ENCODE assay signal across 1 fruit fly cellular context in genomic region chr3L:18786066-18786426, dm6.
TF ChIP-seq lines count a peak whose summit lies in the region.

No protein-coding gene starts in this region.

TF ChIP-seq in whole organism, embryonic, 481 proteins besides CTCF, POLR2A, EP300 and RAD21 (continued from another document and continues in another):
- no peak for TF ChIP-seq schlank (tag; optimal IDR thresholded peaks at IDR 0.05; lab: Kevin White, UChicago)
- no peak for TF ChIP-seq mirr (GFP tag; optimal IDR thresholded peaks at IDR 0.05; lab: Kevin White, UChicago)
- peak; percentile 34 for TF ChIP-seq oc (tag; optimal IDR thresholded peaks at IDR 0.05; lab: Kevin White, UChicago)
- no peak for TF ChIP-seq tna (GFP tag; IDR thresholded peaks at IDR 0.05; lab: Robert Waterston, UW; ENCODE audit: partially characterized antibody)
- no peak for TF ChIP-seq pfk (GFP tag; optimal IDR thresholded peaks at IDR 0.05; lab: Kevin White, UChicago)
- no peak for TF ChIP-seq lov (optimal IDR thresholded peaks at IDR 0.05; lab: Kevin White, UChicago)
- TF ChIP-seq lov (GFP tag; IDR thresholded peaks at IDR 0.05; lab: Robert Waterston, UW): no peak
- no peak for TF ChIP-seq CG3838 (GFP tag; optimal IDR thresholded peaks at IDR 0.05; lab: Kevin White, UChicago)
- peak; percentile 74; the same call in 2 of the 3 replicates for TF ChIP-seq CG11695 (GFP tag; IDR thresholded peaks at IDR 0.05; lab: Robert Waterston, UW)
- TF ChIP-seq tap (tag; optimal IDR thresholded peaks at IDR 0.05; lab: Kevin White, UChicago): peak; percentile 52
- no peak for TF ChIP-seq kah (GFP tag; optimal IDR thresholded peaks at IDR 0.05; lab: Kevin White, UChicago)
- TF ChIP-seq jumu (GFP tag; optimal IDR thresholded peaks at IDR 0.05; lab: Kevin White, UChicago): no peak
- no peak for TF ChIP-seq rib (GFP tag; IDR thresholded peaks at IDR 0.05; lab: Robert Waterston, UW)
- TF ChIP-seq twi (tag; optimal IDR thresholded peaks at IDR 0.05; lab: Kevin White, UChicago): no peak
- peak; percentile 43; the same call in 2 of the 3 replicates for TF ChIP-seq B-H1 (GFP tag; IDR thresholded peaks at IDR 0.05; lab: Robert Waterston, UW)
- TF ChIP-seq tin (GFP tag; optimal IDR thresholded peaks at IDR 0.05; lab: Kevin White, UChicago): no peak
- TF ChIP-seq CG13123 (GFP tag; optimal IDR thresholded peaks at IDR 0.05; lab: Kevin White, UChicago): no peak
- no peak for TF ChIP-seq CG9215 (GFP tag; IDR thresholded peaks at IDR 0.05; lab: Robert Waterston, UW)
- TF ChIP-seq btn (GFP tag; optimal IDR thresholded peaks at IDR 0.05; lab: Kevin White, UChicago): no peak
- no peak; the same call in 2 of the 3 replicates for TF ChIP-seq tgo (GFP tag; IDR thresholded peaks at IDR 0.05; lab: Robert Waterston, UW)
- peak; percentile 38 for TF ChIP-seq grau (tag; optimal IDR thresholded peaks at IDR 0.05; lab: Kevin White, UChicago)
- no peak for TF ChIP-seq CG17186 (GFP tag; optimal IDR thresholded peaks at IDR 0.05; lab: Kevin White, UChicago)
- TF ChIP-seq CG4360 (GFP tag; IDR thresholded peaks at IDR 0.05; lab: Robert Waterston, UW): no peak
- 0 out of 2 replicates have a peak, but pooled peaks have one; percentile 37 for TF ChIP-seq sob (GFP tag; IDR thresholded peaks at IDR 0.05; lab: Robert Waterston, UW)
- TF ChIP-seq CG10654 (GFP tag; optimal IDR thresholded peaks at IDR 0.05; lab: Kevin White, UChicago): no peak
- no peak for TF ChIP-seq Stat92E (GFP tag; optimal IDR thresholded peaks at IDR 0.05; lab: Kevin White, UChicago)
- no peak for TF ChIP-seq D19A (tag; optimal IDR thresholded peaks at IDR 0.05; lab: Kevin White, UChicago)
- TF ChIP-seq CG8359 (GFP tag; optimal IDR thresholded peaks at IDR 0.05; lab: Kevin White, UChicago; ENCODE audit: borderline replicate concordance): no peak
- no peak for TF ChIP-seq odd (GFP tag; optimal IDR thresholded peaks at IDR 0.05; lab: Kevin White, UChicago)
- no peak for TF ChIP-seq aop (GFP tag; IDR thresholded peaks at IDR 0.05; lab: Robert Waterston, UW)
- TF ChIP-seq mld (GFP tag; IDR thresholded peaks at IDR 0.05; lab: Robert Waterston, UW; ENCODE audit: partially characterized antibody): no peak
- TF ChIP-seq CG12104 (GFP tag; optimal IDR thresholded peaks at IDR 0.05; lab: Kevin White, UChicago): peak; percentile 12
- no peak for TF ChIP-seq CG9727 (GFP tag; optimal IDR thresholded peaks at IDR 0.05; lab: Kevin White, UChicago)
- no peak for TF ChIP-seq sisA (GFP tag; IDR thresholded peaks at IDR 0.05; lab: Robert Waterston, UW)
- no peak for TF ChIP-seq pros (GFP tag; optimal IDR thresholded peaks at IDR 0.05; lab: Kevin White, UChicago)
- peak; percentile 24 for TF ChIP-seq cwo (GFP tag; optimal IDR thresholded peaks at IDR 0.05; lab: Kevin White, UChicago)
- TF ChIP-seq TFAM (GFP tag; optimal IDR thresholded peaks at IDR 0.05; lab: Kevin White, UChicago): no peak
- TF ChIP-seq corto (GFP tag; optimal IDR thresholded peaks at IDR 0.05; lab: Kevin White, UChicago): no peak
- TF ChIP-seq CG30020 (tag; optimal IDR thresholded peaks at IDR 0.05; lab: Kevin White, UChicago): no peak
- TF ChIP-seq Lhr (GFP tag; optimal IDR thresholded peaks at IDR 0.05; lab: Kevin White, UChicago): no peak
- no peak for TF ChIP-seq CG1602 (GFP tag; optimal IDR thresholded peaks at IDR 0.05; lab: Kevin White, UChicago)
- no peak for TF ChIP-seq CG4424 (GFP tag; optimal IDR thresholded peaks at IDR 0.05; lab: Kevin White, UChicago)
- TF ChIP-seq Trl (optimal IDR thresholded peaks at IDR 0.05; lab: Kevin White, UChicago): no peak
- no peak for TF ChIP-seq Trl (GFP tag; optimal IDR thresholded peaks at IDR 0.05; lab: Kevin White, UChicago)
- no peak for TF ChIP-seq CG2875 (GFP tag; optimal IDR thresholded peaks at IDR 0.05; lab: Kevin White, UChicago)
- TF ChIP-seq CG8924 (tag; optimal IDR thresholded peaks at IDR 0.05; lab: Kevin White, UChicago): peak; percentile 43
- no peak; the same call in 1 of the 2 replicates for TF ChIP-seq sim (GFP tag; IDR thresholded peaks at IDR 0.05; lab: Robert Waterston, UW)
- TF ChIP-seq slbo (GFP tag; IDR thresholded peaks at IDR 0.05; lab: Robert Waterston, UW): peak; percentile 68
- no peak; the same call in 1 of the 2 replicates for TF ChIP-seq CG7372 (GFP tag; IDR thresholded peaks at IDR 0.05; lab: Robert Waterston, UW)
- no peak for TF ChIP-seq nerfin-2 (GFP tag; IDR thresholded peaks at IDR 0.05; lab: Robert Waterston, UW; ENCODE audit: partially characterized antibody)
- no peak for TF ChIP-seq dati (GFP tag; IDR thresholded peaks at IDR 0.05; lab: Robert Waterston, UW)
- no peak for TF ChIP-seq CG17612 (GFP tag; IDR thresholded peaks at IDR 0.05; lab: Robert Waterston, UW)
- TF ChIP-seq klu (GFP tag; IDR thresholded peaks at IDR 0.05; lab: Robert Waterston, UW): no peak
- no peak for TF ChIP-seq CG14710 (tag; optimal IDR thresholded peaks at IDR 0.05; lab: Kevin White, UChicago)
- TF ChIP-seq CG9437 (GFP tag; optimal IDR thresholded peaks at IDR 0.05; lab: Kevin White, UChicago): no peak
- no peak for TF ChIP-seq CG7745 (tag; optimal IDR thresholded peaks at IDR 0.05; lab: Kevin White, UChicago)
- no peak for TF ChIP-seq gsb (GFP tag; IDR thresholded peaks at IDR 0.05; lab: Robert Waterston, UW)
- TF ChIP-seq Ada2b (GFP tag; IDR thresholded peaks at IDR 0.05; lab: Robert Waterston, UW): 0 out of 2 replicates have a peak, but pooled peaks have one; percentile 12
- no peak for TF ChIP-seq CG31224 (GFP tag; IDR thresholded peaks at IDR 0.05; lab: Robert Waterston, UW)
- TF ChIP-seq ssp (GFP tag; IDR thresholded peaks at IDR 0.05; lab: Robert Waterston, UW): peak; percentile 22; the same call in 1 of the 2 replicates
- TF ChIP-seq sd (tag; optimal IDR thresholded peaks at IDR 0.05; lab: Kevin White, UChicago): no peak
- TF ChIP-seq NK7.1 (GFP tag; optimal IDR thresholded peaks at IDR 0.05; lab: Kevin White, UChicago): no peak
- TF ChIP-seq zen (tag; optimal IDR thresholded peaks at IDR 0.05; lab: Kevin White, UChicago): no peak
- peak; percentile 36 for TF ChIP-seq CG13424 (tag; optimal IDR thresholded peaks at IDR 0.05; lab: Kevin White, UChicago)
- no peak for TF ChIP-seq fru (optimal IDR thresholded peaks at IDR 0.05; lab: Kevin White, UChicago)
- no peak for TF ChIP-seq Hr39 (optimal IDR thresholded peaks at IDR 0.05; lab: Kevin White, UChicago)
- peak; percentile 35 for TF ChIP-seq CG10366 (GFP tag; IDR thresholded peaks at IDR 0.05; lab: Robert Waterston, UW)
- TF ChIP-seq dpn (GFP tag; optimal IDR thresholded peaks at IDR 0.05; lab: Kevin White, UChicago): no peak
- TF ChIP-seq tll (GFP tag; optimal IDR thresholded peaks at IDR 0.05; lab: Kevin White, UChicago): no peak
- TF ChIP-seq CG11696 (GFP tag; IDR thresholded peaks at IDR 0.05; lab: Robert Waterston, UW): peak; percentile 90
- TF ChIP-seq CG7987 (GFP tag; optimal IDR thresholded peaks at IDR 0.05; lab: Kevin White, UChicago): no peak
- no peak for TF ChIP-seq Scr (GFP tag; IDR thresholded peaks at IDR 0.05; lab: Robert Waterston, UW; ENCODE audit: partially characterized antibody)
- TF ChIP-seq CG12236 (GFP tag; optimal IDR thresholded peaks at IDR 0.05; lab: Kevin White, UChicago): no peak
- no peak for TF ChIP-seq dm (GFP tag; optimal IDR thresholded peaks at IDR 0.05; lab: Kevin White, UChicago)
- peak; percentile 27; the same call in 1 of the 3 replicates for TF ChIP-seq Aef1 (GFP tag; IDR thresholded peaks at IDR 0.05; lab: Robert Waterston, UW)
- no peak for TF ChIP-seq CG13624 (GFP tag; optimal IDR thresholded peaks at IDR 0.05; lab: Kevin White, UChicago)
- no peak for TF ChIP-seq gro (GFP tag; optimal IDR thresholded peaks at IDR 0.05; lab: Kevin White, UChicago)
- TF ChIP-seq CG9817 (tag; optimal IDR thresholded peaks at IDR 0.05; lab: Kevin White, UChicago): no peak
- TF ChIP-seq unc-4 (GFP tag; IDR thresholded peaks at IDR 0.05; lab: Robert Waterston, UW; ENCODE audit: partially characterized antibody): no peak
- TF ChIP-seq CG13296 (GFP tag; optimal IDR thresholded peaks at IDR 0.05; lab: Kevin White, UChicago): peak; percentile 17
- no peak for TF ChIP-seq D (optimal IDR thresholded peaks at IDR 0.05; lab: Kevin White, UChicago)
- no peak for TF ChIP-seq D (GFP tag; optimal IDR thresholded peaks at IDR 0.05; lab: Kevin White, UChicago)
- no peak for TF ChIP-seq Mrtf (GFP tag; IDR thresholded peaks at IDR 0.05; lab: Robert Waterston, UW)
- peak; percentile 62; the same call in 1 of the 2 replicates for TF ChIP-seq stc (GFP tag; IDR thresholded peaks at IDR 0.05; lab: Robert Waterston, UW)
- peak; percentile 30 for TF ChIP-seq CG15514 (GFP tag; optimal IDR thresholded peaks at IDR 0.05; lab: Kevin White, UChicago)
- TF ChIP-seq CG15011 (GFP tag; optimal IDR thresholded peaks at IDR 0.05; lab: Kevin White, UChicago): no peak
- peak; percentile 33; the same call in 1 of the 2 replicates for TF ChIP-seq lmd (GFP tag; IDR thresholded peaks at IDR 0.05; lab: Robert Waterston, UW)
- TF ChIP-seq salm (tag; optimal IDR thresholded peaks at IDR 0.05; lab: Kevin White, UChicago): peak; percentile 32
- no peak for TF ChIP-seq CG34224 (GFP tag; IDR thresholded peaks at IDR 0.05; lab: Robert Waterston, UW; ENCODE audit: partially characterized antibody)
- no peak for TF ChIP-seq chif (GFP tag; optimal IDR thresholded peaks at IDR 0.05; lab: Kevin White, UChicago)
- peak; percentile 31; the same call in 1 of the 2 replicates for TF ChIP-seq HLH3B (GFP tag; IDR thresholded peaks at IDR 0.05; lab: Robert Waterston, UW)
- TF ChIP-seq Taf1 (GFP tag; IDR thresholded peaks at IDR 0.05; lab: Robert Waterston, UW): no peak
- TF ChIP-seq ftz-f1 (GFP tag; optimal IDR thresholded peaks at IDR 0.05; lab: Kevin White, UChicago): no peak
- TF ChIP-seq zf30C (GFP tag; optimal IDR thresholded peaks at IDR 0.05; lab: Kevin White, UChicago): no peak
- TF ChIP-seq CG10209 (GFP tag; optimal IDR thresholded peaks at IDR 0.05; lab: Kevin White, UChicago): peak; percentile 14
- TF ChIP-seq sc (optimal IDR thresholded peaks at IDR 0.05; lab: Kevin White, UChicago): no peak
- no peak for TF ChIP-seq sc (GFP tag; optimal IDR thresholded peaks at IDR 0.05; lab: Kevin White, UChicago)
- no peak for TF ChIP-seq sqz (GFP tag; optimal IDR thresholded peaks at IDR 0.05; lab: Kevin White, UChicago)
- TF ChIP-seq CG42726 (GFP tag; IDR thresholded peaks at IDR 0.05; lab: Robert Waterston, UW; ENCODE audit: partially characterized antibody): no peak
- TF ChIP-seq CG14014 (GFP tag; IDR thresholded peaks at IDR 0.05; lab: Robert Waterston, UW): peak; percentile 42; the same call in 1 of the 2 replicates
- TF ChIP-seq Ets97D (GFP tag; optimal IDR thresholded peaks at IDR 0.05; lab: Kevin White, UChicago): peak; percentile 25
- no peak for TF ChIP-seq nerfin-1 (tag; optimal IDR thresholded peaks at IDR 0.05; lab: Kevin White, UChicago)
- no peak for TF ChIP-seq shn (GFP tag; optimal IDR thresholded peaks at IDR 0.05; lab: Kevin White, UChicago)
- TF ChIP-seq CG31441 (GFP tag; IDR thresholded peaks at IDR 0.05; lab: Robert Waterston, UW): no peak
- no peak for TF ChIP-seq gsb-n (tag; optimal IDR thresholded peaks at IDR 0.05; lab: Kevin White, UChicago)
- no peak for TF ChIP-seq pum (GFP tag; optimal IDR thresholded peaks at IDR 0.05; lab: Kevin White, UChicago)
- TF ChIP-seq p53 (GFP tag; optimal IDR thresholded peaks at IDR 0.05; lab: Kevin White, UChicago): no peak
- TF ChIP-seq pzg (GFP tag; optimal IDR thresholded peaks at IDR 0.05; lab: Kevin White, UChicago): no peak
- no peak for TF ChIP-seq ab (GFP tag; optimal IDR thresholded peaks at IDR 0.05; lab: Kevin White, UChicago)
- TF ChIP-seq unpg (GFP tag; optimal IDR thresholded peaks at IDR 0.05; lab: Kevin White, UChicago): peak; percentile 59
- no peak for TF ChIP-seq CG18619 (GFP tag; optimal IDR thresholded peaks at IDR 0.05; lab: Kevin White, UChicago)
- TF ChIP-seq dysf (GFP tag; IDR thresholded peaks at IDR 0.05; lab: Robert Waterston, UW): peak; percentile 53; the same call in 2 of the 3 replicates
- peak; percentile 41 for TF ChIP-seq CG8388 (GFP tag; optimal IDR thresholded peaks at IDR 0.05; lab: Kevin White, UChicago)
- no peak for TF ChIP-seq wek (GFP tag; optimal IDR thresholded peaks at IDR 0.05; lab: Kevin White, UChicago)
- TF ChIP-seq CG15269 (tag; optimal IDR thresholded peaks at IDR 0.05; lab: Kevin White, UChicago): peak; percentile 36
- TF ChIP-seq Dfd (GFP tag; optimal IDR thresholded peaks at IDR 0.05; lab: Kevin White, UChicago): no peak
- TF ChIP-seq CG3995 (GFP tag; optimal IDR thresholded peaks at IDR 0.05; lab: Kevin White, UChicago): no peak
- TF ChIP-seq HmgD (GFP tag; optimal IDR thresholded peaks at IDR 0.05; lab: Kevin White, UChicago): no peak
- no peak for TF ChIP-seq Usf (GFP tag; optimal IDR thresholded peaks at IDR 0.05; lab: Kevin White, UChicago)
- no peak for TF ChIP-seq CG4404 (GFP tag; IDR thresholded peaks at IDR 0.05; lab: Robert Waterston, UW)
- TF ChIP-seq Bgb (GFP tag; IDR thresholded peaks at IDR 0.05; lab: Robert Waterston, UW; ENCODE audit: partially characterized antibody): no peak
- TF ChIP-seq fd102C (GFP tag; optimal IDR thresholded peaks at IDR 0.05; lab: Kevin White, UChicago): no peak
- no peak for TF ChIP-seq CG12942 (GFP tag; optimal IDR thresholded peaks at IDR 0.05; lab: Kevin White, UChicago)
- TF ChIP-seq Vsx1 (GFP tag; optimal IDR thresholded peaks at IDR 0.05; lab: Kevin White, UChicago): no peak
- TF ChIP-seq nmo (GFP tag; optimal IDR thresholded peaks at IDR 0.05; lab: Kevin White, UChicago): peak; percentile 11
- no peak for TF ChIP-seq fu2 (GFP tag; optimal IDR thresholded peaks at IDR 0.05; lab: Kevin White, UChicago)
- 0 out of 2 replicates have a peak, but pooled peaks have one; percentile 20 for TF ChIP-seq toy (GFP tag; IDR thresholded peaks at IDR 0.05; lab: Robert Waterston, UW)
- no peak for TF ChIP-seq hkb (optimal IDR thresholded peaks at IDR 0.05; lab: Kevin White, UChicago)
- TF ChIP-seq hkb (GFP tag; IDR thresholded peaks at IDR 0.05; lab: Robert Waterston, UW): peak; percentile 74
- TF ChIP-seq Atf3 (GFP tag; optimal IDR thresholded peaks at IDR 0.05; lab: Kevin White, UChicago): no peak
- no peak for TF ChIP-seq trh (GFP tag; optimal IDR thresholded peaks at IDR 0.05; lab: Kevin White, UChicago)
- no peak for TF ChIP-seq org-1 (GFP tag; optimal IDR thresholded peaks at IDR 0.05; lab: Kevin White, UChicago)
- TF ChIP-seq ERR (GFP tag; optimal IDR thresholded peaks at IDR 0.05; lab: Kevin White, UChicago): no peak
- TF ChIP-seq MESR4 (GFP tag; optimal IDR thresholded peaks at IDR 0.05; lab: Kevin White, UChicago): no peak
- no peak for TF ChIP-seq CG14667 (GFP tag; IDR thresholded peaks at IDR 0.05; lab: Robert Waterston, UW)
- peak in 1 of 2 experiments; percentile 93 for TF ChIP-seq Pdp1 (GFP tag; optimal IDR thresholded peaks at IDR 0.05; lab: Kevin White, UChicago)
